Fruit fly (Drosophila melanogaster) Kc167 (cell line): Measurements from ENCODE around the gene Cpr78E.

Experiments used
- Myc ChIP-seq: fragments of >200 bp; optimal IDR thresholded peaks from 2 replicates; lab custom pipeline; 2017; ENCODE audit warnings: missing external identifiers
- h ChIP-seq: fragments of >200 bp; optimal IDR thresholded peaks from 3 replicates; lab custom pipeline; 2018; ENCODE audit warnings: missing external identifiers
- psq ChIP-seq: fragments of >200 bp; optimal IDR thresholded peaks from 2 replicates; lab custom pipeline; 2017; ENCODE audit warnings: missing external identifiers
- ttk ChIP-seq: sonication (Bioruptor generic); optimal IDR thresholded peaks from 2 replicates; lab custom pipeline; 2017; ENCODE audit warnings: missing external identifiers

dm6 chr3L:21700052-21700451 is 33.3 kb upstream of the Cpr78E start:
- TF ChIP-seq Myc, result no peak
- TF ChIP-seq psq (lab: Kevin White, UChicago), result no peak
- TF ChIP-seq ttk, result no peak
- TF ChIP-seq h (lab: Kevin White, UChicago), result no peak
